Worm (Caenorhabditis elegans): ENCODE results near the gene C39D10.8.

ce11 chrX:7892296-7892695 lies 11.5 kb upstream of the C39D10.8 start, which contains the start of gene C39D10.5:
- no peak for TF ChIP-seq nhr-10 (tag; optimal IDR thresholded peaks at IDR 0.05)
- no peak for TF ChIP-seq lin-39 (tag; optimal IDR thresholded peaks at IDR 0.05)
- no peak for TF ChIP-seq unc-55 (GFP tag; optimal IDR thresholded peaks at IDR 0.05)
- no peak for TF ChIP-seq F13H6.1 (tag; optimal IDR thresholded peaks at IDR 0.05)
- no peak for TF ChIP-seq ama-1 (optimal IDR thresholded peaks at IDR 0.05)
- TF ChIP-seq ceh-16 (tag; optimal IDR thresholded peaks at IDR 0.05): no peak
- TF ChIP-seq R02D3.7 (tag; optimal IDR thresholded peaks at IDR 0.05): no peak
- no peak for TF ChIP-seq nhr-25 (tag; optimal IDR thresholded peaks at IDR 0.05)
- no peak for TF ChIP-seq crh-2 (tag; optimal IDR thresholded peaks at IDR 0.05)
- TF ChIP-seq lin-13 (GFP tag; optimal IDR thresholded peaks at IDR 0.05): no peak

Data from whole organism, L2 larva.